Fruit fly (Drosophila melanogaster): Measurements from ENCODE around the gene CG11584.

dm6 chrX:14215834-14216233 lies 35.0 kb downstream of the CG11584 start:
- TF ChIP-seq Dll (optimal IDR thresholded peaks at IDR 0.05): no peak
- no peak for TF ChIP-seq EcR (GFP tag; optimal IDR thresholded peaks at IDR 0.05)
- no peak for TF ChIP-seq CG8478 (optimal IDR thresholded peaks at IDR 0.05)
